Worm (Caenorhabditis elegans) whole organism, early embryonic: ENCODE measurements around the gene gpa-4.

Experiments
- B0310.2 ChIP-seq: sonication (generic microtip); optimal IDR thresholded peaks from 2 replicates; lab custom pipeline; 2016; ENCODE audit warnings: mild to moderate bottlenecking, missing genetic modification characterization, missing compliant biosample characterization
- F13C5.2 ChIP-seq: sonication (generic microtip); optimal IDR thresholded peaks from 2 replicates; lab custom pipeline; 2017; ENCODE audit warnings: mild to moderate bottlenecking, missing genetic modification characterization, inconsistent platforms, missing compliant biosample characterization
- aly-1 ChIP-seq: sonication (generic microtip); optimal IDR thresholded peaks from 2 replicates; lab custom pipeline; 2016; ENCODE audit warnings: missing genetic modification characterization, missing compliant biosample characterization
- ama-1 ChIP-seq: fragments of 150-350 bp; optimal IDR thresholded peaks from 2 replicates; lab custom pipeline; 2014
- ceh-36 ChIP-seq: sonication (generic microtip); optimal IDR thresholded peaks from 2 replicates; lab custom pipeline; 2016; ENCODE audit warnings: missing genetic modification characterization, inconsistent platforms, missing compliant biosample characterization
- flt-1 ChIP-seq: fragments of 200-800 bp; sonication (Bioruptor generic); IDR thresholded peaks from 2 replicates; pipeline ENCODE4 v1.3.6; 2022; ENCODE audit warnings: missing genetic modification characterization, missing compliant biosample characterization
- hmbx-1 ChIP-seq: sonication (generic microtip); optimal IDR thresholded peaks from 2 replicates; lab custom pipeline; 2016; ENCODE audit warnings: mild to moderate bottlenecking, missing genetic modification characterization, missing compliant biosample characterization
- hmg-4 ChIP-seq: fragments of 200-800 bp; sonication (Bioruptor generic); optimal IDR thresholded peaks from 2 replicates; lab custom pipeline; 2018; ENCODE audit warnings: mild to moderate bottlenecking, missing genetic modification characterization, missing compliant biosample characterization
- hnd-1 ChIP-seq: sonication (generic microtip); optimal IDR thresholded peaks from 2 replicates; lab custom pipeline; 2016; ENCODE audit warnings: missing genetic modification characterization, missing compliant biosample characterization
- pes-1 ChIP-seq: fragments of 200-800 bp; sonication (Bioruptor generic); IDR thresholded peaks from 2 replicates; pipeline ENCODE4 v1.3.6; 2022; ENCODE audit warnings: missing genetic modification reagents, missing genetic modification characterization, missing compliant biosample characterization
- scrt-1 ChIP-seq: fragments of 200-800 bp; sonication (Bioruptor generic); IDR thresholded peaks from 2 replicates; pipeline ENCODE4 v1.3.6; 2022; ENCODE audit warnings: missing genetic modification characterization, missing compliant biosample characterization
- tbx-11 ChIP-seq: fragments of 200-800 bp; sonication (Bioruptor generic); IDR thresholded peaks from 2 replicates; pipeline ENCODE4 v1.3.6; 2022; ENCODE audit warnings: missing genetic modification characterization, missing compliant biosample characterization
- tra-4 ChIP-seq: sonication (generic microtip); optimal IDR thresholded peaks from 2 replicates; lab custom pipeline; 2017; ENCODE audit warnings: missing genetic modification characterization, missing compliant biosample characterization

Gene gpa-4

ce11 chrIV:443622-444021 is 42.1 kb downstream of the gpa-4 start, which contains the start of gene mrpl-55:
Gene mrpl-55, plus strand, starts transcription at chrIV:443985.
- TF ChIP-seq hmbx-1 (tag; lab: Kevin White, UChicago) (no peak), pes-1 (0 out of 2 replicates have a peak, but pooled peaks have one; percentile 26), aly-1 (tag; lab: Kevin White, UChicago) (no peak), F13C5.2 (peak; percentile 72), hmg-4 (GFP tag; lab: Kevin White, UChicago) (no peak)

ce11 chrIV:445377-445776 is 43.9 kb downstream of the gpa-4 start, which contains the start of gene dpm-1:
Gene dpm-1, plus strand, starts transcription at chrIV:445677.
- TF ChIP-seq tbx-11 (no peak), tra-4 (tag; lab: Kevin White, UChicago) (no peak), scrt-1 (no peak), F13C5.2 (no peak)

ce11 chrIV:454816-455215 is 53.3 kb downstream of the gpa-4 start, which contains the start of the genes Y66H1A.8 and M04G7.5:
Gene Y66H1A.8, minus strand, starts transcription at chrIV:454916.
Gene M04G7.5, plus strand, starts transcription at chrIV:455073.
- TF ChIP-seq pes-1, result no peak
- no peak for TF ChIP-seq ama-1 (lab: Kevin White, UChicago)
- no peak for TF ChIP-seq F13C5.2
- no peak for TF ChIP-seq hmg-4 (GFP tag; lab: Kevin White, UChicago)
- TF ChIP-seq flt-1, result no peak
- TF ChIP-seq tra-4 (tag; lab: Kevin White, UChicago), result no peak
- TF ChIP-seq tbx-11, result no peak
- no peak for TF ChIP-seq scrt-1
- TF ChIP-seq B0310.2 (tag; lab: Kevin White, UChicago), result no peak
- no peak for TF ChIP-seq hnd-1 (tag; lab: Kevin White, UChicago)
- no peak for TF ChIP-seq ceh-36 (tag; lab: Kevin White, UChicago)
- no peak for TF ChIP-seq aly-1 (tag; lab: Kevin White, UChicago)
